Worm (Caenorhabditis elegans) whole organism, mixed stage, embryonic: Measurements from ENCODE around the gene F26F2.7.

ENCODE experiments used
- cnd-1 ChIP-seq: fragments of 200-800 bp; sonication (Bioruptor generic); optimal IDR thresholded peaks from 2 replicates; lab custom pipeline; 2018; ENCODE audit warnings: mild to moderate bottlenecking, missing genetic modification characterization, missing compliant biosample characterization
- elt-3 ChIP-seq: fragments of 150-350 bp; optimal IDR thresholded peaks from 2 replicates; lab custom pipeline; 2014; ENCODE audit warnings: missing biosample characterization, missing genetic modification characterization
- hlh-1 ChIP-seq: fragments of 150-350 bp; optimal IDR thresholded peaks from 2 replicates; lab custom pipeline; 2014; ENCODE audit warnings: missing biosample characterization, missing genetic modification reagents, missing genetic modification characterization
- lin-13 ChIP-seq: fragments of 150-350 bp; optimal IDR thresholded peaks from 2 replicates; lab custom pipeline; 2014; ENCODE audit warnings: missing biosample characterization, missing genetic modification characterization
- lin-32 ChIP-seq: fragments of 200-800 bp; sonication (Bioruptor generic); optimal IDR thresholded peaks from 2 replicates; lab custom pipeline; 2018; ENCODE audit warnings: mild to moderate bottlenecking, missing genetic modification characterization, missing compliant biosample characterization
- nhr-2 ChIP-seq: fragments of 150-350 bp; optimal IDR thresholded peaks from 2 replicates; lab custom pipeline; 2014; ENCODE audit warnings: missing biosample characterization, missing genetic modification characterization
- nhr-237 ChIP-seq: fragments of 150-350 bp; optimal IDR thresholded peaks from 2 replicates; lab custom pipeline; 2014; ENCODE audit warnings: missing biosample characterization, missing genetic modification characterization
- nhr-28 ChIP-seq: fragments of 150-350 bp; optimal IDR thresholded peaks from 2 replicates; lab custom pipeline; 2014; ENCODE audit warnings: missing biosample characterization, missing genetic modification characterization
- ztf-11 ChIP-seq: fragments of 150-350 bp; optimal IDR thresholded peaks from 2 replicates; lab custom pipeline; 2014; ENCODE audit warnings: missing biosample characterization, missing genetic modification characterization

DNA sequence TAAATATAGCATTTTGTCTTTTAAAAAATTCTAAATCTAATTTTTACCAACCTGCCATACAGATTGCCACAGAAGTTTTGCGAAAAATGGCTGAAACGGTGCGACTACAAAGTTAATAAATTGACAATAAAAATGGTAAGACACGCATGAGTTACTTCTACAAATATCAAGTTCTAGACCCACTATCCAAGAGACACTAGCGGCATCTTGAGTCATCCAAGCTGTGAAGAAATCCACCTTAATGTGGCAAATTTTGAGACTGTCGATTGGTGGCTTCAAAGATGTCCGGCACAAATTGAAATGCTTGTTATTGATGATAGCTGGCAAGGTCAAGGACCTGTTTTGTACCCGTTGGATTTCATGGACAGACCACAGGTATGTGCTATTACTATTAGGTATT lies 53.5 kb downstream of the F26F2.7 start, which contains the start of gene F46B3.16:
- TF ChIP-seq ztf-11 (tag; lab: Kevin White, UChicago): no peak
- TF ChIP-seq cnd-1 (tag; lab: Kevin White, UChicago): no peak
- TF ChIP-seq lin-13 (tag; lab: Kevin White, UChicago): no peak
- no peak for TF ChIP-seq hlh-1 (tag; lab: Kevin White, UChicago)
- TF ChIP-seq nhr-237: no peak
- no peak for TF ChIP-seq nhr-2 (tag; lab: Kevin White, UChicago)
- no peak for TF ChIP-seq elt-3 (tag; lab: Kevin White, UChicago)
- TF ChIP-seq nhr-28 (tag; lab: Kevin White, UChicago): no peak
- no peak for TF ChIP-seq lin-32 (GFP tag; lab: Kevin White, UChicago)
